Fruit fly (Drosophila melanogaster) whole organism, embryonic: ENCODE results near the gene wda.

Experiments
- ATbp ChIP-seq: fragments of 200-800 bp; sonication (Bioruptor generic); optimal IDR thresholded peaks from 2 replicates; lab custom pipeline; 2017; ENCODE audit warnings: missing biosample characterization, mild to moderate bottlenecking, missing genetic modification characterization, missing genetic modification reagents
- CG11398 ChIP-seq: fragments of 200-800 bp; sonication (Bioruptor generic); optimal IDR thresholded peaks from 2 replicates; lab custom pipeline; 2016; ENCODE audit warnings: missing biosample characterization, missing genetic modification characterization
- CG12391 ChIP-seq: fragments of 200-800 bp; sonication (Bioruptor generic); optimal IDR thresholded peaks from 3 replicates; lab custom pipeline; 2018; ENCODE audit warnings: missing biosample characterization, mild to moderate bottlenecking, missing genetic modification characterization, moderate library complexity
- CG13424 ChIP-seq: fragments of 200-800 bp; sonication (Bioruptor generic); optimal IDR thresholded peaks from 2 replicates; lab custom pipeline; 2019; ENCODE audit warnings: missing biosample characterization, mild to moderate bottlenecking, missing genetic modification characterization, moderate library complexity
- CG14860 ChIP-seq: fragments of 200-800 bp; sonication (Bioruptor generic); IDR thresholded peaks from 3 replicates; pipeline ENCODE4 v1.3.6; 2022; ENCODE audit warnings: missing biosample characterization, missing genetic modification characterization; ENCODE audit not compliant: partially characterized antibody
- CG17359 ChIP-seq: fragments of 200-800 bp; sonication (Bioruptor generic); optimal IDR thresholded peaks from 3 replicates; lab custom pipeline; 2018; ENCODE audit warnings: missing biosample characterization, mild to moderate bottlenecking, missing genetic modification characterization, moderate library complexity
- CG17612 ChIP-seq: fragments of 200-800 bp; sonication (Bioruptor generic); IDR thresholded peaks from 2 replicates; pipeline ENCODE4 v1.3.6; 2022; ENCODE audit warnings: missing biosample characterization, missing genetic modification characterization
- CG18764 ChIP-seq: fragments of 200-800 bp; sonication (Bioruptor generic); optimal IDR thresholded peaks from 3 replicates; lab custom pipeline; 2016; ENCODE audit warnings: missing biosample characterization, missing genetic modification characterization
- CG2889 ChIP-seq: fragments of 200-800 bp; sonication (Bioruptor generic); IDR thresholded peaks from 3 replicates; pipeline ENCODE4 v1.3.6; 2022; ENCODE audit warnings: missing biosample characterization, missing genetic modification characterization
- CG30020 ChIP-seq: fragments of 200-800 bp; optimal IDR thresholded peaks from 2 replicates; lab custom pipeline; 2019; ENCODE audit warnings: missing biosample characterization, mild to moderate bottlenecking, missing genetic modification characterization, moderate library complexity
- CG31224 ChIP-seq: fragments of 200-800 bp; sonication (Bioruptor generic); IDR thresholded peaks from 2 replicates; pipeline ENCODE4 v1.3.6; 2022; ENCODE audit warnings: missing biosample characterization, missing genetic modification characterization
- CG4617 ChIP-seq: fragments of 200-800 bp; sonication (Bioruptor generic); optimal IDR thresholded peaks from 3 replicates; lab custom pipeline; 2016; ENCODE audit warnings: missing biosample characterization, missing genetic modification characterization, borderline replicate concordance
- CG6683 ChIP-seq: fragments of 200-800 bp; sonication (Bioruptor generic); optimal IDR thresholded peaks from 2 replicates; lab custom pipeline; 2017; ENCODE audit warnings: missing biosample characterization, mild to moderate bottlenecking, missing genetic modification characterization, missing genetic modification reagents
- CG7928 ChIP-seq: fragments of 200-800 bp; sonication (Bioruptor generic); optimal IDR thresholded peaks from 2 replicates; lab custom pipeline; 2017; ENCODE audit warnings: missing biosample characterization, mild to moderate bottlenecking, missing genetic modification characterization
- CG8765 ChIP-seq: fragments of 200-800 bp; sonication (Bioruptor generic); IDR thresholded peaks from 2 replicates; pipeline ENCODE4 v1.3.6; 2022; ENCODE audit warnings: missing biosample characterization, missing genetic modification characterization
- CG9215 ChIP-seq: fragments of 200-800 bp; sonication (Bioruptor generic); IDR thresholded peaks from 2 replicates; pipeline ENCODE4 v1.3.6; 2022; ENCODE audit warnings: missing biosample characterization, missing genetic modification characterization
- CG9609 ChIP-seq: fragments of 200-800 bp; sonication (Bioruptor generic); optimal IDR thresholded peaks from 3 replicates; lab custom pipeline; 2016; ENCODE audit warnings: missing biosample characterization, missing genetic modification characterization
- CrebB ChIP-seq: fragments of 200-800 bp; sonication (Bioruptor generic); optimal IDR thresholded peaks from 3 replicates; lab custom pipeline; 2018; ENCODE audit warnings: missing biosample characterization, mild to moderate bottlenecking, missing genetic modification characterization
- D19B ChIP-seq: fragments of 200-800 bp; sonication (Bioruptor generic); optimal IDR thresholded peaks from 2 replicates; lab custom pipeline; 2017; ENCODE audit warnings: missing biosample characterization, mild to moderate bottlenecking, missing genetic modification characterization
- Dbx ChIP-seq: fragments of 200-800 bp; sonication (Bioruptor generic); IDR thresholded peaks from 3 replicates; pipeline ENCODE4 v1.3.6; 2022; ENCODE audit warnings: missing biosample characterization, missing genetic modification characterization
- Dip3 ChIP-seq: fragments of 200-800 bp; sonication (Bioruptor generic); optimal IDR thresholded peaks from 3 replicates; lab custom pipeline; 2016; ENCODE audit warnings: missing biosample characterization, missing genetic modification characterization
- ERR ChIP-seq: fragments of 200-800 bp; sonication (Bioruptor generic); optimal IDR thresholded peaks from 2 replicates; lab custom pipeline; 2016; ENCODE audit warnings: missing biosample characterization, missing genetic modification characterization
- HHEX ChIP-seq: fragments of 200-800 bp; sonication (Bioruptor generic); optimal IDR thresholded peaks from 3 replicates; lab custom pipeline; 2017; ENCODE audit warnings: missing biosample characterization, mild to moderate bottlenecking, missing genetic modification characterization, missing genetic modification reagents
- HLH4C ChIP-seq: fragments of 200-800 bp; sonication (Bioruptor generic); IDR thresholded peaks from 3 replicates; pipeline ENCODE4 v1.3.6; 2022; ENCODE audit warnings: missing biosample characterization, missing genetic modification characterization; ENCODE audit not compliant: partially characterized antibody
- Hand ChIP-seq: fragments of 200-800 bp; sonication (Bioruptor generic); optimal IDR thresholded peaks from 2 replicates; lab custom pipeline; 2017; ENCODE audit warnings: mild to moderate bottlenecking, missing biosample characterization, missing genetic modification reagents, missing genetic modification characterization
- Myb ChIP-seq: fragments of 200-800 bp; sonication (Bioruptor generic); optimal IDR thresholded peaks from 2 replicates; lab custom pipeline; 2016; ENCODE audit warnings: missing biosample characterization, missing genetic modification characterization
- Nf-YA ChIP-seq: fragments of 200-800 bp; sonication (Bioruptor generic); IDR thresholded peaks from 2 replicates; pipeline ENCODE4 v1.3.6; 2022; ENCODE audit warnings: missing biosample characterization, missing genetic modification characterization
- Nf-YB ChIP-seq: fragments of 200-800 bp; sonication (Bioruptor generic); optimal IDR thresholded peaks from 3 replicates; lab custom pipeline; 2019; ENCODE audit warnings: missing biosample characterization, mild to moderate bottlenecking, missing genetic modification characterization, moderate library complexity
- Nf-YC ChIP-seq: fragments of 200-800 bp; optimal IDR thresholded peaks from 3 replicates; lab custom pipeline; 2019; ENCODE audit warnings: missing biosample characterization, mild to moderate bottlenecking, missing genetic modification characterization, moderate library complexity
- Ravus ChIP-seq: fragments of 200-800 bp; sonication (Bioruptor generic); IDR thresholded peaks from 2 replicates; pipeline ENCODE4 v1.3.6; 2022; ENCODE audit warnings: missing biosample characterization, missing genetic modification characterization
- Sry-β ChIP-seq: fragments of 200-800 bp; sonication (Bioruptor generic); optimal IDR thresholded peaks from 2 replicates; lab custom pipeline; 2018; ENCODE audit warnings: missing biosample characterization, mild to moderate bottlenecking, missing genetic modification characterization, moderate library complexity
- Xrp1 ChIP-seq: fragments of 200-800 bp; sonication (Bioruptor generic); IDR thresholded peaks from 2 replicates; pipeline ENCODE4 v1.3.6; 2022; ENCODE audit warnings: missing biosample characterization, missing genetic modification characterization
- bab2 ChIP-seq: fragments of 200-800 bp; sonication (Bioruptor generic); optimal IDR thresholded peaks from 2 replicates; lab custom pipeline; 2016; ENCODE audit warnings: missing biosample characterization, missing genetic modification characterization
- chm ChIP-seq: fragments of 200-800 bp; sonication (Bioruptor generic); IDR thresholded peaks from 2 replicates; pipeline ENCODE4 v1.3.6; 2022; ENCODE audit warnings: missing biosample characterization, missing genetic modification characterization
- crol ChIP-seq: fragments of 200-800 bp; sonication (Bioruptor generic); IDR thresholded peaks from 2 replicates; pipeline ENCODE4 v1.3.6; 2022; ENCODE audit warnings: missing biosample characterization, missing genetic modification characterization
- disco-r ChIP-seq: fragments of 200-800 bp; sonication (Bioruptor generic); optimal IDR thresholded peaks from 2 replicates; lab custom pipeline; 2016; ENCODE audit warnings: missing biosample characterization, missing genetic modification characterization
- esg ChIP-seq: fragments of 200-800 bp; sonication (Bioruptor generic); conservative IDR thresholded peaks from 2 replicates; pipeline ENCODE4 v1.3.6; 2022; ENCODE audit warnings: missing biosample characterization, missing genetic modification characterization
- gem ChIP-seq: fragments of 200-800 bp; sonication (Bioruptor generic); optimal IDR thresholded peaks from 2 replicates; lab custom pipeline; 2019; ENCODE audit warnings: missing biosample characterization, mild to moderate bottlenecking, missing genetic modification characterization, moderate library complexity
- grau ChIP-seq: fragments of 200-800 bp; optimal IDR thresholded peaks from 3 replicates; lab custom pipeline; 2019; ENCODE audit warnings: missing biosample characterization, mild to moderate bottlenecking, missing genetic modification characterization, moderate library complexity
- inv ChIP-seq: fragments of 200-800 bp; sonication (Bioruptor generic); IDR thresholded peaks from 2 replicates; pipeline ENCODE4 v1.3.6; 2022; ENCODE audit warnings: missing biosample characterization, missing genetic modification characterization; ENCODE audit not compliant: partially characterized antibody
- lmd ChIP-seq: fragments of 200-800 bp; sonication (Bioruptor generic); IDR thresholded peaks from 2 replicates; pipeline ENCODE4 v1.3.6; 2022; ENCODE audit warnings: missing biosample characterization, missing genetic modification characterization
- odd ChIP-seq: fragments of 200-800 bp; sonication (Bioruptor generic); optimal IDR thresholded peaks from 2 replicates; lab custom pipeline; 2017; ENCODE audit warnings: missing biosample characterization, mild to moderate bottlenecking, missing genetic modification characterization
- peb ChIP-seq: fragments of 200-800 bp; sonication (Bioruptor generic); IDR thresholded peaks from 2 replicates; pipeline ENCODE4 v1.3.6; 2022; ENCODE audit warnings: missing biosample characterization, missing genetic modification characterization
- pho ChIP-seq: fragments of 200-800 bp; sonication (Bioruptor generic); optimal IDR thresholded peaks from 2 replicates; lab custom pipeline; 2016; ENCODE audit warnings: missing biosample characterization, missing genetic modification characterization
- pnt ChIP-seq: fragments of 200-800 bp; sonication (Bioruptor generic); optimal IDR thresholded peaks from 3 replicates; lab custom pipeline; 2016; ENCODE audit warnings: missing biosample characterization, missing genetic modification characterization
- psq ChIP-seq: fragments of 200-800 bp; sonication (Bioruptor generic); optimal IDR thresholded peaks from 2 replicates; lab custom pipeline; 2017; ENCODE audit warnings: missing biosample characterization, missing genetic modification characterization
- pum ChIP-seq: fragments of 200-800 bp; sonication (Bioruptor generic); optimal IDR thresholded peaks from 2 replicates; lab custom pipeline; 2016; ENCODE audit warnings: missing biosample characterization, missing genetic modification characterization
- run ChIP-seq: fragments of 200-800 bp; sonication (Bioruptor generic); optimal IDR thresholded peaks from 3 replicates; lab custom pipeline; 2018; ENCODE audit warnings: missing biosample characterization, mild to moderate bottlenecking, missing genetic modification characterization
- sd ChIP-seq: fragments of 200-800 bp; sonication (Bioruptor generic); optimal IDR thresholded peaks from 3 replicates; lab custom pipeline; 2018; ENCODE audit warnings: missing biosample characterization, mild to moderate bottlenecking, missing genetic modification characterization, moderate library complexity
- so ChIP-seq: fragments of 200-800 bp; sonication (Bioruptor generic); IDR thresholded peaks from 3 replicates; pipeline ENCODE4 v1.3.6; 2022; ENCODE audit warnings: missing biosample characterization, missing genetic modification characterization
- sr ChIP-seq: fragments of 200-800 bp; sonication (Bioruptor generic); IDR thresholded peaks from 3 replicates; pipeline ENCODE4 v1.3.6; 2022; ENCODE audit warnings: missing biosample characterization, missing genetic modification characterization

Gene wda

DNA sequence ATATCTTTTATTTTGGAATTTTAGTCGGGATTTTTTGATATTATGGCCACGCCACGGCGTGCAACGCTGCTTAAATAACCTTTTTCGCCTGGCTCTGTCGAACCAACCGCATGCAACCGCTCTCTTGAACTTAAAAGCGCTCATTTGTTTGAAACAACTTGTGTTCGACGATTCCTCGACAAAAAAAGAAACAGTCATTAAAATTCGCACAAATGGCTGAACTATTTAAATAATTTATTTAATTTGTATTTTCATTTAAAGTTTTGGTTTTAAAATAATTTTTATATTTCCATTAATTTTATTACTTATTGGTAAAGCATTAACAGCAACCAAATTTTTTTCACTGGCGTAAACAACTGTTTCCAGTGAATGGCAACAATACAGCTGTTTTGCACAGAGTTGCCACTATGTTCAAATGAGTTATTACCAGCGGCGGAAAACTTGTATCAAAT, 22.9 kb upstream of the wda start, which contains the start of the genes orb and Cdc16 (continued):
- peak; percentile 97 for TF ChIP-seq gem (tag; lab: Kevin White, UChicago)
- TF ChIP-seq CG9609 (GFP tag; lab: Kevin White, UChicago): peak; percentile 58
- peak; percentile 83 for TF ChIP-seq CG4617 (GFP tag; lab: Kevin White, UChicago)
- peak; percentile 79 for TF ChIP-seq bab2 (GFP tag; lab: Kevin White, UChicago)
- peak; percentile 55; the same call in 1 of the 3 replicates for TF ChIP-seq sr (GFP tag; lab: Robert Waterston, UW)
- peak; percentile 70 for TF ChIP-seq CG30020 (tag; lab: Kevin White, UChicago)
- TF ChIP-seq CG18764 (GFP tag; lab: Kevin White, UChicago): peak; percentile 90
- peak; percentile 66 for TF ChIP-seq pum (GFP tag; lab: Kevin White, UChicago)
- peak; percentile 84 for TF ChIP-seq Nf-YC (tag; lab: Kevin White, UChicago)
- TF ChIP-seq Nf-YA: peak; percentile 71
- peak; percentile 52 for TF ChIP-seq pnt
- no peak for TF ChIP-seq HLH4C (GFP tag; lab: Robert Waterston, UW)
- peak; percentile 80 for TF ChIP-seq ATbp
- peak; percentile 26 for TF ChIP-seq Sry-β (GFP tag; lab: Kevin White, UChicago)
- peak; percentile 22 for TF ChIP-seq Myb (GFP tag; lab: Kevin White, UChicago)
- TF ChIP-seq odd: peak; percentile 78
- TF ChIP-seq Nf-YB (GFP tag; lab: Kevin White, UChicago): peak; percentile 78
- TF ChIP-seq disco-r: peak; percentile 23
- TF ChIP-seq peb: peak; percentile 67; the same call in 1 of the 2 replicates
- peak; percentile 67 for TF ChIP-seq sd (tag; lab: Kevin White, UChicago)
- peak; percentile 75 for TF ChIP-seq D19B (GFP tag; lab: Kevin White, UChicago)
- peak; percentile 78 for TF ChIP-seq Hand (GFP tag; lab: Kevin White, UChicago)
- TF ChIP-seq CG12391 (tag; lab: Kevin White, UChicago): peak; percentile 98
- peak; percentile 70 for TF ChIP-seq CG17612
- TF ChIP-seq CG17359 (tag; lab: Kevin White, UChicago): peak; percentile 94
- TF ChIP-seq Ravus (GFP tag; lab: Robert Waterston, UW): peak; percentile 75
- peak; percentile 91 for TF ChIP-seq grau (tag; lab: Kevin White, UChicago)
- TF ChIP-seq Dbx (GFP tag; lab: Robert Waterston, UW): peak; percentile 95
- peak; percentile 77 for TF ChIP-seq CG31224 (GFP tag; lab: Robert Waterston, UW)
- TF ChIP-seq HHEX (GFP tag; lab: Kevin White, UChicago): peak; percentile 85
- peak; percentile 96 for TF ChIP-seq Xrp1 (GFP tag; lab: Robert Waterston, UW)
- peak; percentile 91 for TF ChIP-seq lmd (GFP tag; lab: Robert Waterston, UW)
- TF ChIP-seq CG11398 (GFP tag; lab: Kevin White, UChicago): peak; percentile 28
- TF ChIP-seq Dip3 (GFP tag; lab: Kevin White, UChicago): peak; percentile 74
- TF ChIP-seq inv: no peak
- TF ChIP-seq chm (GFP tag; lab: Robert Waterston, UW): peak; percentile 88
- peak; percentile 87 for TF ChIP-seq esg (GFP tag; lab: Robert Waterston, UW)
- peak; percentile 85 for TF ChIP-seq CG6683 (GFP tag; lab: Kevin White, UChicago)
- TF ChIP-seq CG8765 (GFP tag; lab: Robert Waterston, UW): peak; percentile 78; the same call in 1 of the 2 replicates
- TF ChIP-seq crol: peak; percentile 54; the same call in 1 of the 2 replicates
- peak; percentile 48 for TF ChIP-seq CG7928
- peak; percentile 83 for TF ChIP-seq CG9215 (GFP tag; lab: Robert Waterston, UW)
- peak; percentile 58 for TF ChIP-seq pho (GFP tag; lab: Kevin White, UChicago)
- peak; percentile 84; the same call in 2 of the 3 replicates for TF ChIP-seq so (GFP tag; lab: Robert Waterston, UW)
- peak; percentile 90 for TF ChIP-seq CrebB (tag; lab: Kevin White, UChicago)
- peak; percentile 88 for TF ChIP-seq CG2889
- peak; percentile 86 for TF ChIP-seq psq (GFP tag; lab: Kevin White, UChicago)
- peak; percentile 80 for TF ChIP-seq run (tag; lab: Kevin White, UChicago)
- TF ChIP-seq ERR: no peak
- peak; percentile 93 for TF ChIP-seq CG13424 (tag; lab: Kevin White, UChicago)
- no peak for TF ChIP-seq CG14860 (GFP tag; lab: Robert Waterston, UW)
